Worm (Caenorhabditis elegans) whole organism, late embryonic: ENCODE results near the gene F23H12.7.

Experiments used
- K02D7.2 ChIP-seq: sonication (generic microtip); optimal IDR thresholded peaks from 2 replicates; lab custom pipeline; 2017; ENCODE audit warnings: mild to moderate bottlenecking, missing genetic modification characterization, missing compliant biosample characterization
- T23F11.4 ChIP-seq: fragments of 200-800 bp; sonication (Bioruptor generic); optimal IDR thresholded peaks from 2 replicates; lab custom pipeline; 2018; ENCODE audit warnings: mild to moderate bottlenecking, missing genetic modification characterization, missing compliant biosample characterization
- Y22D7AL.16 ChIP-seq: sonication (generic microtip); optimal IDR thresholded peaks from 2 replicates; lab custom pipeline; 2016; ENCODE audit warnings: missing genetic modification characterization, missing compliant biosample characterization
- ahr-1 ChIP-seq: sonication (generic microtip); optimal IDR thresholded peaks from 2 replicates; lab custom pipeline; 2016; ENCODE audit warnings: missing genetic modification characterization, missing compliant biosample characterization
- ceh-14 ChIP-seq: sonication (generic microtip); optimal IDR thresholded peaks from 2 replicates; lab custom pipeline; 2016; ENCODE audit warnings: missing genotype, missing genetic modification characterization, missing compliant biosample characterization
- ceh-22 ChIP-seq: sonication (generic microtip); optimal IDR thresholded peaks from 2 replicates; lab custom pipeline; 2017; ENCODE audit warnings: missing biosample characterization, missing genetic modification characterization
- ceh-45 ChIP-seq: fragments of 200-800 bp; sonication (Bioruptor generic); IDR thresholded peaks from 2 replicates; pipeline ENCODE4 v1.3.6; 2022; ENCODE audit warnings: missing genetic modification reagents, missing genetic modification characterization, missing compliant biosample characterization
- ceh-6 ChIP-seq: fragments of 200-800 bp; sonication (Bioruptor generic); optimal IDR thresholded peaks from 2 replicates; lab custom pipeline; 2018; ENCODE audit warnings: mild to moderate bottlenecking, missing genetic modification characterization, missing compliant biosample characterization
- ceh-9 ChIP-seq: sonication (generic microtip); optimal IDR thresholded peaks from 2 replicates; lab custom pipeline; 2016; ENCODE audit warnings: mild to moderate bottlenecking, missing genetic modification characterization, inconsistent platforms, missing compliant biosample characterization
- che-1 ChIP-seq: sonication (generic microtip); optimal IDR thresholded peaks from 2 replicates; lab custom pipeline; 2016; ENCODE audit warnings: mild to moderate bottlenecking, missing genetic modification characterization, missing compliant biosample characterization
- dmd-4 ChIP-seq: sonication (generic microtip); optimal IDR thresholded peaks from 2 replicates; lab custom pipeline; 2016; ENCODE audit warnings: borderline replicate concordance, missing genetic modification characterization, missing compliant biosample characterization
- elt-2 ChIP-seq: sonication (generic microtip); optimal IDR thresholded peaks from 2 replicates; lab custom pipeline; 2016; ENCODE audit warnings: missing genetic modification reagents, missing genetic modification characterization, missing compliant biosample characterization
- elt-4 ChIP-seq: sonication (generic microtip); optimal IDR thresholded peaks from 2 replicates; lab custom pipeline; 2016; ENCODE audit warnings: missing genetic modification characterization, missing compliant biosample characterization
- ets-4 ChIP-seq: sonication (generic microtip); optimal IDR thresholded peaks from 2 replicates; lab custom pipeline; 2016; ENCODE audit warnings: missing genetic modification characterization, missing compliant biosample characterization
- fax-1 ChIP-seq: sonication (generic microtip); optimal IDR thresholded peaks from 2 replicates; lab custom pipeline; 2016; ENCODE audit warnings: missing genotype, missing genetic modification characterization, missing compliant biosample characterization
- fkh-10 ChIP-seq: fragments of 150-350 bp; optimal IDR thresholded peaks from 2 replicates; lab custom pipeline; 2014; ENCODE audit warnings: missing biosample characterization, missing genetic modification reagents, missing genetic modification characterization
- hlh-13 ChIP-seq: fragments of 200-800 bp; sonication (Bioruptor generic); optimal IDR thresholded peaks from 2 replicates; lab custom pipeline; 2018; ENCODE audit warnings: mild to moderate bottlenecking, missing genetic modification characterization, missing compliant biosample characterization
- hlh-15 ChIP-seq: sonication (generic microtip); optimal IDR thresholded peaks from 2 replicates; lab custom pipeline; 2016; ENCODE audit warnings: missing genetic modification characterization, missing compliant biosample characterization
- hlh-30 ChIP-seq: sonication (generic microtip); optimal IDR thresholded peaks from 2 replicates; lab custom pipeline; 2017; ENCODE audit warnings: antibody characterized with exemption, missing genetic modification characterization, missing compliant biosample characterization; ENCODE audit not compliant: insufficient read depth
- lin-11 ChIP-seq: fragments of 200-800 bp; sonication (Bioruptor generic); optimal IDR thresholded peaks from 2 replicates; lab custom pipeline; 2018; ENCODE audit warnings: mild to moderate bottlenecking, missing genetic modification characterization, missing compliant biosample characterization
- madf-2 ChIP-seq: sonication (generic microtip); optimal IDR thresholded peaks from 2 replicates; lab custom pipeline; 2017; ENCODE audit warnings: missing genetic modification characterization, missing compliant biosample characterization
- mec-3 ChIP-seq: sonication (generic microtip); optimal IDR thresholded peaks from 2 replicates; lab custom pipeline; 2016; ENCODE audit warnings: borderline replicate concordance, missing genetic modification characterization, missing compliant biosample characterization
- nfya-1 ChIP-seq: sonication (generic microtip); optimal IDR thresholded peaks from 2 replicates; lab custom pipeline; 2017; ENCODE audit warnings: missing genetic modification characterization, mild to moderate bottlenecking, missing compliant biosample characterization, antibody characterized with exemption, moderate library complexity
- npax-4 ChIP-seq: sonication (generic microtip); optimal IDR thresholded peaks from 2 replicates; lab custom pipeline; 2016; ENCODE audit warnings: missing genetic modification characterization, missing compliant biosample characterization
- odd-2 ChIP-seq: sonication (generic microtip); optimal IDR thresholded peaks from 2 replicates; lab custom pipeline; 2017; ENCODE audit warnings: antibody characterized with exemption, mild to moderate bottlenecking, missing genetic modification characterization, missing compliant biosample characterization
- pag-3 ChIP-seq: sonication (generic microtip); optimal IDR thresholded peaks from 2 replicates; lab custom pipeline; 2016; ENCODE audit warnings: missing compliant biosample characterization, missing genetic modification characterization, borderline replicate concordance
- pha-4 ChIP-seq: fragments of 150-350 bp; optimal IDR thresholded peaks from 2 replicates; lab custom pipeline; 2018; ENCODE audit warnings: missing biosample characterization, missing genetic modification reagents, missing genetic modification characterization
- pqm-1 ChIP-seq: sonication (generic microtip); optimal IDR thresholded peaks from 2 replicates; lab custom pipeline; 2016; ENCODE audit warnings: missing genetic modification characterization, missing compliant biosample characterization
- pros-1 ChIP-seq: fragments of 150-350 bp; optimal IDR thresholded peaks from 2 replicates; lab custom pipeline; 2014; ENCODE audit warnings: missing biosample characterization, missing genetic modification reagents, missing genetic modification characterization
- ref-2 ChIP-seq: sonication (generic microtip); optimal IDR thresholded peaks from 2 replicates; lab custom pipeline; 2016; ENCODE audit warnings: missing genetic modification characterization, missing compliant biosample characterization
- rnt-1 ChIP-seq: sonication (generic microtip); optimal IDR thresholded peaks from 2 replicates; lab custom pipeline; 2016; ENCODE audit warnings: missing genetic modification characterization, missing compliant biosample characterization
- sox-2 ChIP-seq: fragments of 200-800 bp; sonication (Bioruptor generic); IDR thresholded peaks from 2 replicates; pipeline ENCODE4 v1.3.6; 2022; ENCODE audit warnings: missing genetic modification reagents, missing genetic modification characterization, missing compliant biosample characterization
- sox-4 ChIP-seq: sonication (generic microtip); optimal IDR thresholded peaks from 2 replicates; lab custom pipeline; 2017; ENCODE audit warnings: mild to moderate bottlenecking, missing genetic modification characterization, inconsistent platforms, missing compliant biosample characterization
- syd-9 ChIP-seq: sonication (generic microtip); optimal IDR thresholded peaks from 2 replicates; lab custom pipeline; 2016; ENCODE audit warnings: mild to moderate bottlenecking, missing genetic modification characterization, moderate library complexity, missing compliant biosample characterization
- tbx-2 ChIP-seq: sonication (generic microtip); optimal IDR thresholded peaks from 2 replicates; lab custom pipeline; 2016; ENCODE audit warnings: missing genetic modification characterization, missing compliant biosample characterization
- tbx-7 ChIP-seq: sonication (generic microtip); optimal IDR thresholded peaks from 2 replicates; lab custom pipeline; 2016; ENCODE audit warnings: missing genotype, missing genetic modification characterization, missing compliant biosample characterization
- unc-42 ChIP-seq: sonication (generic microtip); optimal IDR thresholded peaks from 2 replicates; lab custom pipeline; 2016; ENCODE audit warnings: missing genotype, missing genetic modification characterization, missing compliant biosample characterization
- unc-55 ChIP-seq: sonication (generic microtip); optimal IDR thresholded peaks from 2 replicates; lab custom pipeline; 2017; ENCODE audit warnings: missing biosample characterization, missing genetic modification reagents, missing genetic modification characterization
- unc-86 ChIP-seq: sonication (generic microtip); optimal IDR thresholded peaks from 2 replicates; lab custom pipeline; 2016; ENCODE audit warnings: missing genetic modification characterization, missing compliant biosample characterization
- ztf-16 ChIP-seq: sonication (generic microtip); optimal IDR thresholded peaks from 2 replicates; lab custom pipeline; 2017; ENCODE audit warnings: missing genetic modification characterization, missing compliant biosample characterization

F23H12.7 gene

DNA sequence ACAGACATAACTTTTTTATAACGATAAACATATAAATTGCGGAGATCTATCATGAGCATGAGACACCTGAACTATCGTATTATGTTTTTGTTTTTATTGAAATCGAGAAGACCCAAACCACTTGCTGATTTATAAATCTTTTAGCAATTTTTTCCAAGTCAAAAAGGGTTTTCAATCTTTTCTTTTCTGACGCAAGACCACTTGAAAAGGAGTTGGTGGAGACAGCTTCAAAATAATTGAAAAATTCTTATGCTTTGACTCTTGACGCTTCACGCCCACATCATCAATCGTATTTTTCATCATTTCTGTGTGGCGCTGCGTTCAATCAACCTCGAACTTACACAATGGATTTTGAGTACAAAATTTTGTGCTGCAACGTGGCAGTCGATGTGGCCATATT, at the start of gene F23H12.7:
F23H12.7 (plus strand) TSS at position 301 of the 400 bp plus-strand sequence.
- TF ChIP-seq che-1 (tag; lab: Kevin White, UChicago), result no peak
- no peak for TF ChIP-seq ahr-1 (tag; lab: Kevin White, UChicago)
- TF ChIP-seq ets-4, result no peak
- no peak for TF ChIP-seq rnt-1 (tag; lab: Kevin White, UChicago)
- TF ChIP-seq fax-1, result no peak
- no peak for TF ChIP-seq ceh-6 (GFP tag; lab: Kevin White, UChicago)
- TF ChIP-seq hlh-13 (GFP tag; lab: Kevin White, UChicago), result no peak
- TF ChIP-seq pros-1 (tag; lab: Kevin White, UChicago), result no peak
- TF ChIP-seq pha-4 (tag; lab: Kevin White, UChicago), result no peak
- TF ChIP-seq, all 69 proteins: peak for 0

ce11 chrV:12326638-12327037, 44.8 kb upstream of the F23H12.7 start:
- TF ChIP-seq madf-2 (tag; lab: Kevin White, UChicago), result no peak
- TF ChIP-seq fkh-10 (GFP tag; lab: Kevin White, UChicago), result no peak
- TF ChIP-seq hlh-13 (GFP tag; lab: Kevin White, UChicago), result no peak
- TF ChIP-seq ceh-14 (tag; lab: Kevin White, UChicago), result no peak
- no peak for TF ChIP-seq tbx-7 (tag; lab: Kevin White, UChicago)

DNA sequence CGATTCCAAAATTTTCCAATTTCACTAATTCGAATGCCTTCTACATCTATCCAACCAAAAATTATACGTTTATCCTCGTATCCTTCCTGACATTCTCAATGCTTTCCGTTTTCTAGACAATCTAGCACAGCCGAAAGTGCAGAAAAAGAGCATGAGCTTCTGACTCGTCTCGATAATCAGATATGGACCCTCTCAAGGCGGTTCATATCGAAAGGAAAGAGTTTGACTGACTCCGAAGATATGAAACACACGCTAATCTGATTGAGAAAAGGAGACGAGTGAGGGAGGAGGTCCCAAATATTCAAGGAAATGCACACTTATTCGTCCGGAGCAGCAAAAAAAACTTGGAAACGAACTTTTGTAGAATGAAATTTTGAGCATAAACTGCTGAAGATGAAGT, 42.3 kb upstream of the F23H12.7 start:
- TF ChIP-seq mec-3, result no peak
- TF ChIP-seq K02D7.2 (tag; lab: Kevin White, UChicago), result no peak
- no peak for TF ChIP-seq lin-11 (tag; lab: Kevin White, UChicago)
- TF ChIP-seq pag-3, result no peak
- peak; percentile 75 for TF ChIP-seq unc-42 (tag; lab: Kevin White, UChicago)
- TF ChIP-seq sox-4, result no peak
- TF ChIP-seq, all 69 proteins: peak for 1

DNA sequence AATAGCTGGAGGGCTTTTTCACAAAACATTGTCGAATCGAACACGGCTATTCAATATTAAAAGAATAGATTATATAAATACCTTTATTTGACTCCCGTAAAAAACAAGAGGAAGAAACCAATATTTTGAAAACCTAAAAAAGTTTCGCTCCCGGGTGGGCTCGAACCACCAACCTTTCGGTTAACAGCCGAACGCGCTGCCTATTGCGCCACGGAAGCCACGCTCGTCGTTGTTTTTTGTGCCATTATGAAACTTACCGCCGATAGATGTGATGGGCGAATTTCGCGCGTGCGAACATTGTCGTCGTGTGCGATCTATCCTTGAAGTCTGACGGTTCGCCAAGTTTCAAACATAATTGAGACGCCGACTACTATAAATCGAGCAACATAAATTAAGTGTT, 39.7 kb upstream of the F23H12.7 start:
- peak; percentile 40 for TF ChIP-seq che-1 (tag; lab: Kevin White, UChicago)
- peak; percentile 22 for TF ChIP-seq madf-2 (tag; lab: Kevin White, UChicago)
- TF ChIP-seq pag-3, result no peak
- no peak for TF ChIP-seq elt-4 (tag; lab: Kevin White, UChicago)
- TF ChIP-seq ref-2, result no peak
- peak; percentile 16 for TF ChIP-seq hlh-13 (GFP tag; lab: Kevin White, UChicago)

DNA sequence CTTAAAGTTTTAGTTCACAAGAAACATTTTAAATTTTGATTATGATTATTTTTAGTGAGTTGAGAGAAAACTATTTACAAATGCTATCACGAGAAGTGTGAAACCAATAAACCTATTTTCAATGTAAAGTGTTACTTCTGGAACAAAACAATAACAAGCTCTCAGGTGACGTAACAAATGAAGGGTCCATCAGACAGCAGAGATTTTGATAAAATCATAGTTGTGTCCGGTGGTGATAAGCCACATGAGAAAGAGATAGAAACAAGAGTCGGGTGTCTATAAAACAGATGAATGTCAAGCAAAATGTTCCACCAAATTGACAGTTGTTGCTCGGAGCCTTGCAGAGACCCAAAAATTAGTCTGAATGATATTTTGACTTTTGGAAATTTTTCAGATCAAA, 37.1 kb upstream of the F23H12.7 start:
- TF ChIP-seq unc-55 (GFP tag; lab: Kevin White, UChicago), result peak; percentile 4
- TF ChIP-seq ceh-45, result no peak
- no peak for TF ChIP-seq T23F11.4 (GFP tag; lab: Kevin White, UChicago)
- TF ChIP-seq sox-4, result no peak
- no peak for TF ChIP-seq dmd-4 (tag; lab: Kevin White, UChicago)
- TF ChIP-seq ceh-9 (tag; lab: Kevin White, UChicago), result no peak
- no peak for TF ChIP-seq unc-86 (tag; lab: Kevin White, UChicago)
- no peak for TF ChIP-seq npax-4 (tag; lab: Kevin White, UChicago)

ce11 chrV:12337894-12338293, 33.6 kb upstream of the F23H12.7 start, which contains the start of gene twk-13:
TSS of gene twk-13 (minus strand) at chrV:12337994.
- TF ChIP-seq hlh-15 (tag; lab: Kevin White, UChicago) (no peak), pqm-1 (tag; lab: Kevin White, UChicago) (no peak), ceh-14 (tag; lab: Kevin White, UChicago) (no peak), syd-9 (tag; lab: Kevin White, UChicago) (no peak), unc-42 (tag; lab: Kevin White, UChicago) (no peak), ztf-16 (tag; lab: Kevin White, UChicago) (no peak), tbx-2 (tag; lab: Kevin White, UChicago) (no peak), hlh-30 (tag; lab: Kevin White, UChicago) (no peak), ets-4 (no peak), che-1 (tag; lab: Kevin White, UChicago) (no peak), ceh-22 (tag; lab: Kevin White, UChicago) (no peak), sox-2 (no peak), odd-2 (tag; lab: Kevin White, UChicago) (no peak), madf-2 (tag; lab: Kevin White, UChicago) (no peak), elt-2 (tag; lab: Kevin White, UChicago) (no peak), Y22D7AL.16 (tag; lab: Kevin White, UChicago) (no peak), lin-11 (tag; lab: Kevin White, UChicago) (no peak), nfya-1 (tag; lab: Kevin White, UChicago) (no peak), pag-3 (no peak)
